Worm (Caenorhabditis elegans) whole organism, young adult: ENCODE results near the gene T04C12.7.

ENCODE experiments used
- F23B12.7 ChIP-seq: sonication (generic microtip); optimal IDR thresholded peaks from 2 replicates; lab custom pipeline; 2017; ENCODE audit warnings: missing genetic modification characterization, mild to moderate bottlenecking, missing compliant biosample characterization, antibody characterized with exemption, moderate library complexity; ENCODE audit not compliant: insufficient read depth
- ceh-91 ChIP-seq: fragments of 200-800 bp; sonication (Bioruptor generic); IDR thresholded peaks from 2 replicates; pipeline ENCODE4 v1.3.6; 2022; ENCODE audit warnings: missing genetic modification reagents, missing genetic modification characterization, missing compliant biosample characterization
- ets-4 ChIP-seq: fragments of 200-800 bp; sonication (Bioruptor generic); optimal IDR thresholded peaks from 2 replicates; lab custom pipeline; 2018; ENCODE audit warnings: mild to moderate bottlenecking, missing genetic modification characterization, missing compliant biosample characterization

DNA sequence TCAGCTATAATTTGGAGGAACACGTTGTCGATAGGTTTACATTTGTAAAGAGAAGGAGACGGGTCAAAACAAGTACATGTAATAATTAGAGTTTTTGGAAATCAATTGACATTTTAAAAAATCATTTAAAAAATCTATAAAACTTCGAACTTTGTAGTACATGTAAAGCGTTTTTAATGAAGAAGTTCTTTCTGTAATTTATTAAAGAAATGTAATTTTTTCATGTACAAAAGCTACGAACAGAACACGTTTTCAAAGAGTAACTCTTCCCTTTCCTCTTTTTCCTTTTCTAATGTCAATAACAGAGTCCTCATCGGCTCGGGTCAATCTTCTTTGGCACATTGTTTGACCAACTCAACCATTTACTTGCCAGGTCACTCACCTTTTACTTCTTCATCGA, 10.2 kb upstream of the T04C12.7 start, which contains the start of gene C45B11.6:
- no peak for TF ChIP-seq F23B12.7 (tag; lab: Kevin White, UChicago)
- no peak for TF ChIP-seq ceh-91
- no peak for TF ChIP-seq ets-4 (GFP tag; lab: Kevin White, UChicago)
